Worm (Caenorhabditis elegans) whole organism, L3 larva: ENCODE data around the gene Y48E1C.1.

ENCODE experiments used
- R02D3.7 ChIP-seq: fragments of 150-350 bp; optimal IDR thresholded peaks from 2 replicates; lab custom pipeline; 2014; ENCODE audit warnings: missing biosample characterization, missing genetic modification characterization
- ZK546.5 ChIP-seq: sonication (generic microtip); optimal IDR thresholded peaks from 2 replicates; lab custom pipeline; 2017; ENCODE audit warnings: missing biosample characterization, missing genetic modification characterization
- aly-2 ChIP-seq: fragments of 150-350 bp; optimal IDR thresholded peaks from 2 replicates; lab custom pipeline; 2014; ENCODE audit warnings: missing biosample characterization, missing genetic modification characterization
- ama-1 ChIP-seq: fragments of 150-350 bp; optimal IDR thresholded peaks from 2 replicates; lab custom pipeline; 2018
- ceh-16 ChIP-seq: sonication (generic microtip); optimal IDR thresholded peaks from 2 replicates; lab custom pipeline; 2017; ENCODE audit warnings: missing biosample characterization, missing genetic modification characterization
- ceh-28 ChIP-seq: fragments of 150-350 bp; optimal IDR thresholded peaks from 2 replicates; lab custom pipeline; 2014; ENCODE audit warnings: missing biosample characterization, missing genetic modification reagents, missing genetic modification characterization
- ceh-82 ChIP-seq: fragments of 150-350 bp; optimal IDR thresholded peaks from 2 replicates; lab custom pipeline; 2014; ENCODE audit warnings: missing biosample characterization, missing genetic modification characterization
- ceh-9 ChIP-seq: sonication (generic microtip); optimal IDR thresholded peaks from 2 replicates; lab custom pipeline; 2018; ENCODE audit warnings: missing biosample characterization, missing genetic modification characterization
- daf-12 ChIP-seq: fragments of 150-350 bp; optimal IDR thresholded peaks from 2 replicates; lab custom pipeline; 2014; ENCODE audit warnings: missing biosample characterization, missing genetic modification reagents, missing genetic modification characterization
- egl-27 ChIP-seq: sonication (generic microtip); optimal IDR thresholded peaks from 4 replicates; lab custom pipeline; 2017; ENCODE audit warnings: missing biosample characterization, missing genetic modification reagents, missing genetic modification characterization
- egl-5 ChIP-seq: fragments of 150-350 bp; optimal IDR thresholded peaks from 2 replicates; lab custom pipeline; 2017; ENCODE audit warnings: missing biosample characterization, missing genetic modification reagents, missing genetic modification characterization, inconsistent platforms
- elt-1 ChIP-seq: fragments of 150-350 bp; optimal IDR thresholded peaks from 2 replicates; lab custom pipeline; 2014; ENCODE audit warnings: missing biosample characterization, missing genetic modification characterization
- elt-2 ChIP-seq: sonication (generic microtip); optimal IDR thresholded peaks from 2 replicates; lab custom pipeline; 2016; ENCODE audit warnings: missing genetic modification reagents, mild to moderate bottlenecking, missing genetic modification characterization, missing compliant biosample characterization
- elt-3 ChIP-seq, 3 experiments: fragments of 150-350 bp in 1 of 3; sonication (generic microtip) in 2 of 3; optimal IDR thresholded peaks; 2 replicates in 2 of 3; 4 replicates in 1 of 3; lab custom pipeline; 2014 to 2017; ENCODE audit warnings: missing biosample characterization in 3 of 3, missing genetic modification characterization in 3 of 3
- eor-1 ChIP-seq, 2 experiments: fragments of 150-350 bp; optimal IDR thresholded peaks; 2 replicates each; lab custom pipeline; 2014 to 2018; ENCODE audit warnings: missing biosample characterization in 2 of 2, missing genetic modification characterization in 2 of 2
- fkh-10 ChIP-seq: sonication (generic microtip); optimal IDR thresholded peaks from 2 replicates; lab custom pipeline; 2017; ENCODE audit warnings: missing biosample characterization, missing genetic modification reagents, missing genetic modification characterization
- fkh-2 ChIP-seq: fragments of 150-350 bp; optimal IDR thresholded peaks from 2 replicates; lab custom pipeline; 2014; ENCODE audit warnings: missing biosample characterization, missing genetic modification reagents, missing genetic modification characterization
- fos-1 ChIP-seq: fragments of 150-350 bp; optimal IDR thresholded peaks from 2 replicates; lab custom pipeline; 2014; ENCODE audit warnings: missing biosample characterization, missing genetic modification characterization
- hmg-11 ChIP-seq: sonication (generic microtip); optimal IDR thresholded peaks from 2 replicates; lab custom pipeline; 2016; ENCODE audit warnings: missing genetic modification characterization, missing compliant biosample characterization
- jun-1 ChIP-seq: fragments of 150-350 bp; optimal IDR thresholded peaks from 2 replicates; lab custom pipeline; 2014; ENCODE audit warnings: missing biosample characterization, missing genetic modification reagents, missing genetic modification characterization
- lin-15B ChIP-seq: fragments of 150-350 bp; optimal IDR thresholded peaks from 2 replicates; lab custom pipeline; 2014; ENCODE audit warnings: missing biosample characterization, missing genetic modification characterization
- lin-39 ChIP-seq: fragments of 150-350 bp; optimal IDR thresholded peaks from 2 replicates; lab custom pipeline; 2018; ENCODE audit warnings: missing biosample characterization, missing genetic modification reagents, missing genetic modification characterization
- lsy-12 ChIP-seq: sonication (generic microtip); optimal IDR thresholded peaks from 2 replicates; lab custom pipeline; 2016; ENCODE audit warnings: mild to moderate bottlenecking, missing genetic modification characterization, missing compliant biosample characterization
- mdl-1 ChIP-seq: fragments of 150-350 bp; optimal IDR thresholded peaks from 2 replicates; lab custom pipeline; 2014; ENCODE audit warnings: missing biosample characterization, missing genetic modification characterization
- mml-1 ChIP-seq: fragments of 150-350 bp; sonication (generic microtip); optimal IDR thresholded peaks from 3 replicates; lab custom pipeline; 2014; ENCODE audit warnings: missing biosample characterization, missing genetic modification characterization
- nfya-1 ChIP-seq: sonication (generic microtip); optimal IDR thresholded peaks from 2 replicates; lab custom pipeline; 2017; ENCODE audit warnings: missing genetic modification characterization, mild to moderate bottlenecking, missing compliant biosample characterization, antibody characterized with exemption, moderate library complexity; ENCODE audit not compliant: insufficient read depth
- nhr-11 ChIP-seq: fragments of 150-350 bp; optimal IDR thresholded peaks from 2 replicates; lab custom pipeline; 2014; ENCODE audit warnings: missing biosample characterization, missing genetic modification characterization
- nhr-12 ChIP-seq: fragments of 150-350 bp; optimal IDR thresholded peaks from 2 replicates; lab custom pipeline; 2014; ENCODE audit warnings: missing biosample characterization, missing genetic modification characterization
- nhr-23 ChIP-seq: fragments of 150-350 bp; optimal IDR thresholded peaks from 2 replicates; lab custom pipeline; 2014; ENCODE audit warnings: missing biosample characterization, missing genetic modification reagents, missing genetic modification characterization
- nhr-237 ChIP-seq: fragments of 150-350 bp; optimal IDR thresholded peaks from 2 replicates; lab custom pipeline; 2014; ENCODE audit warnings: missing biosample characterization, missing genetic modification characterization
- nhr-25 ChIP-seq: sonication (generic microtip); optimal IDR thresholded peaks from 2 replicates; lab custom pipeline; 2017; ENCODE audit warnings: missing biosample characterization, missing genetic modification characterization
- nhr-28 ChIP-seq: fragments of 150-350 bp; optimal IDR thresholded peaks from 2 replicates; lab custom pipeline; 2014; ENCODE audit warnings: missing biosample characterization, missing genetic modification characterization
- nhr-43 ChIP-seq: sonication (generic microtip); optimal IDR thresholded peaks from 2 replicates; lab custom pipeline; 2016; ENCODE audit warnings: mild to moderate bottlenecking, missing genetic modification characterization, missing compliant biosample characterization; ENCODE audit not compliant: poor library complexity, severe bottlenecking
- nhr-67 ChIP-seq: fragments of 150-350 bp; optimal IDR thresholded peaks from 2 replicates; lab custom pipeline; 2014; ENCODE audit warnings: missing biosample characterization, missing genetic modification characterization
- nhr-76 ChIP-seq: fragments of 150-350 bp; sonication (generic microtip); optimal IDR thresholded peaks from 5 replicates; lab custom pipeline; 2014; ENCODE audit warnings: missing biosample characterization, missing genetic modification characterization
- nhr-77 ChIP-seq: fragments of 150-350 bp; optimal IDR thresholded peaks from 2 replicates; lab custom pipeline; 2014; ENCODE audit warnings: missing biosample characterization, missing genetic modification characterization
- pha-4 ChIP-seq: fragments of 150-350 bp; optimal IDR thresholded peaks from 2 replicates; lab custom pipeline; 2014; ENCODE audit warnings: missing biosample characterization, missing genetic modification reagents, missing genetic modification characterization
- pqm-1 ChIP-seq: fragments of 150-350 bp; optimal IDR thresholded peaks from 2 replicates; lab custom pipeline; 2017; ENCODE audit warnings: missing biosample characterization, missing genetic modification characterization, inconsistent platforms
- sea-2 ChIP-seq: fragments of 150-350 bp; sonication (generic microtip); optimal IDR thresholded peaks from 4 replicates; lab custom pipeline; 2014; ENCODE audit warnings: missing biosample characterization, missing genetic modification reagents, missing genetic modification characterization
- skn-1 ChIP-seq: fragments of 150-350 bp; optimal IDR thresholded peaks from 2 replicates; lab custom pipeline; 2014; ENCODE audit warnings: missing biosample characterization, missing genetic modification characterization
- snpc-4 ChIP-seq: fragments of 150-350 bp; optimal IDR thresholded peaks from 2 replicates; lab custom pipeline; 2014; ENCODE audit warnings: missing biosample characterization, missing genetic modification characterization
- tbx-2 ChIP-seq: sonication (generic microtip); optimal IDR thresholded peaks from 2 replicates; lab custom pipeline; 2016; ENCODE audit warnings: mild to moderate bottlenecking, missing genetic modification characterization, missing compliant biosample characterization
- unc-39 ChIP-seq: sonication (generic microtip); optimal IDR thresholded peaks from 4 replicates; lab custom pipeline; 2017; ENCODE audit warnings: missing biosample characterization, missing genetic modification characterization
- unc-62 ChIP-seq: fragments of 150-350 bp; sonication (generic microtip); optimal IDR thresholded peaks from 4 replicates; lab custom pipeline; 2014; ENCODE audit warnings: missing biosample characterization, missing genetic modification reagents, missing genetic modification characterization
- zag-1 ChIP-seq: fragments of 150-350 bp; optimal IDR thresholded peaks from 2 replicates; lab custom pipeline; 2014; ENCODE audit warnings: missing biosample characterization, missing genetic modification characterization
- ztf-11 ChIP-seq: fragments of 150-350 bp; optimal IDR thresholded peaks from 2 replicates; lab custom pipeline; 2014; ENCODE audit warnings: missing biosample characterization, missing genetic modification characterization
- ztf-4 ChIP-seq: fragments of 150-350 bp; optimal IDR thresholded peaks from 2 replicates; lab custom pipeline; 2014; ENCODE audit warnings: missing biosample characterization, missing genetic modification characterization

The Y48E1C.1 gene

DNA sequence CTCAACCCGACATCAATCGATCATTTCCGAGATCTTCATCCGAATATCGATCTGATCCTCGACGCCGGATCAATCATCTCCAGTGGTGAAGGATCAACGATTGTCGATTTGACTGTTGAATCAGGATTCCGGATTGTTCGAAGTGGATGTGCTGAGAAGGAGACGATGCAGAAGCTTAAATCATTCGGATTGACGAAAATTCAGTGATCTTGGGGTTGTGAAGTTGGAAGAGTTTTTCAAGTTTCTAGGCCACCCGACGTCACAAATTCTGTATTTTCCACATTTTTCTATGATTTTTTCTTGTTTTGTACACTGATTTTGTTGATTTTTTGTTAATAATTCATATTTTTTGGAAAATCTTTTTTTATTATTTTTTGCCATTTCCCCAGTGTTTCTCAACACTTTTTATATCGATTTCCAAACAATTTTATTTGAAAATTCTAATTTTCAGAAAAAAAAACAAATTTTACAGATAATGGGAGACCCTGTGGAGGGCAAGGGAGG, at the start of gene Y48E1C.1:
Gene Y48E1C.1, plus strand, starts transcription at position 454 of the 504 bp plus-strand sequence.
- TF ChIP-seq skn-1 (tag; lab: Kevin White, UChicago) (no peak), egl-5 (tag; lab: Kevin White, UChicago) (no peak), ceh-16 (tag; lab: Kevin White, UChicago) (no peak), ama-1 (no peak), nhr-67 (no peak), lin-39 (no peak), nhr-76 (tag; lab: Kevin White, UChicago) (no peak)
- TF ChIP-seq, all 47 proteins: peak for 0

DNA sequence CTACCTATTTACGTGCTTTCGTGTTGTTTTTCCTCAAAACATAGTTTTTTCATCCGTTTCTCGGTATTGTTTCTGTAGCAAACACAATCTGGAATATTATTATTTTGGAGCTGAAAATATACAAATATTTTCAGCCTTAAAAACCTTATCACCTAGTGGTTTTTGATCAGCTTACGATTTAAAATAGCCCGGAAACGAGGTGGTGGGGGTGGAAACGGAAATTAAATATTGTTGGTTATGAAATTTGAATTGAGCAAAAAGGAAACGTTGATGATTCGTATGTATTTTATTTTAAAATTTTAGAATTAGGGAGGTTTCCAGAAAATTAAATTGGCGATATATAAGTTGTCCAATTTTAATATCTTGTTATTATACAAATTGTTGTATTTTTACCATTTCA, 47.0 kb upstream of the Y48E1C.1 start:
- no peak for TF ChIP-seq fos-1 (tag; lab: Kevin White, UChicago)
- no peak for TF ChIP-seq lsy-12 (tag; lab: Kevin White, UChicago)
- no peak for TF ChIP-seq nhr-25 (tag; lab: Kevin White, UChicago)

ce11 chrII:13369231-13369630, 45.6 kb upstream of the Y48E1C.1 start, which contains the start of gene Y48C3A.20:
TSS of gene Y48C3A.20 (plus strand) at chrII:13369607.
- no peak for TF ChIP-seq ceh-82 (tag; lab: Kevin White, UChicago)
- no peak for TF ChIP-seq ama-1
- TF ChIP-seq R02D3.7, result no peak
- TF ChIP-seq hmg-11 (tag; lab: Kevin White, UChicago), result peak; percentile 74
- TF ChIP-seq elt-2 (tag; lab: Kevin White, UChicago), result no peak
- no peak for TF ChIP-seq egl-27 (tag; lab: Kevin White, UChicago)
- TF ChIP-seq unc-62 (GFP tag; lab: Kevin White, UChicago), result no peak
- TF ChIP-seq ZK546.5, result no peak
- peak; percentile 23 for TF ChIP-seq pqm-1
- TF ChIP-seq ceh-28 (tag; lab: Kevin White, UChicago), result peak; percentile 60
- no peak for TF ChIP-seq mdl-1 (tag; lab: Kevin White, UChicago)
- peak; percentile 13 for TF ChIP-seq jun-1 (tag; lab: Kevin White, UChicago)
- TF ChIP-seq nhr-67, result no peak
- no peak for TF ChIP-seq unc-39 (tag; lab: Kevin White, UChicago)
- no peak for TF ChIP-seq nhr-28 (tag; lab: Kevin White, UChicago)
- TF ChIP-seq lin-39, result peak; percentile 54
- TF ChIP-seq pha-4, result peak; percentile 87
- TF ChIP-seq elt-3 (tag; optimal IDR thresholded peaks at IDR 0.05; lab: Kevin White, UChicago), result no peak
- TF ChIP-seq elt-1 (tag; lab: Kevin White, UChicago), result no peak
- no peak for TF ChIP-seq ztf-11
- TF ChIP-seq daf-12, result no peak
- TF ChIP-seq nfya-1 (tag; lab: Kevin White, UChicago), result peak; percentile 76
- no peak for TF ChIP-seq tbx-2 (tag; lab: Kevin White, UChicago)
- no peak for TF ChIP-seq nhr-12 (tag; lab: Kevin White, UChicago)
- TF ChIP-seq eor-1 (tag; optimal IDR thresholded peaks at IDR 0.05; lab: Kevin White, UChicago), result peak in 1 of 2 experiments; percentile 40
- TF ChIP-seq mml-1 (tag; lab: Kevin White, UChicago), result no peak
- TF ChIP-seq sea-2, result no peak
- TF ChIP-seq nhr-76 (tag; lab: Kevin White, UChicago), result no peak
- peak; percentile 36 for TF ChIP-seq skn-1 (tag; lab: Kevin White, UChicago)
- TF ChIP-seq zag-1, result no peak
- peak; percentile 5 for TF ChIP-seq nhr-25 (tag; lab: Kevin White, UChicago)
- no peak for TF ChIP-seq fkh-10 (GFP tag; lab: Kevin White, UChicago)
- TF ChIP-seq snpc-4 (tag; lab: Kevin White, UChicago), result peak; percentile 72
- TF ChIP-seq ceh-16 (tag; lab: Kevin White, UChicago), result no peak
- no peak for TF ChIP-seq nhr-11 (tag; lab: Kevin White, UChicago)
- TF ChIP-seq ztf-4, result peak; percentile 15
- TF ChIP-seq lsy-12 (tag; lab: Kevin White, UChicago), result no peak
- TF ChIP-seq egl-5 (tag; lab: Kevin White, UChicago), result peak; percentile 58
- TF ChIP-seq ceh-9, result no peak
- no peak for TF ChIP-seq nhr-237 (tag; lab: Kevin White, UChicago)
- TF ChIP-seq fos-1 (tag; lab: Kevin White, UChicago), result no peak
- no peak for TF ChIP-seq nhr-77
- TF ChIP-seq nhr-23, result peak; percentile 62
- no peak for TF ChIP-seq fkh-2
- no peak for TF ChIP-seq nhr-43
- TF ChIP-seq aly-2, result no peak
- TF ChIP-seq lin-15B (tag; lab: Kevin White, UChicago), result peak; percentile 54
